Worm (Caenorhabditis elegans): ENCODE results near the gene K02E2.7.
"Not testable (repeated sequence)": the region's sequence is repeated elsewhere in the genome, so short reads cannot be mapped to it uniquely, and the experiment has no call there.

K02E2.7 gene

ce11 chrV:20383065-20383609 is 3.7 kb downstream of the K02E2.7 start, which contains the start of gene K02E2.11:
Gene K02E2.11, plus strand, starts transcription at chrV:20383315.
- TF ChIP-seq hmg-4 (GFP tag; optimal IDR thresholded peaks at IDR 0.05) (peak; percentile 3), aly-1 (tag; optimal IDR thresholded peaks at IDR 0.05) (no peak), F13C5.2 (tag; optimal IDR thresholded peaks at IDR 0.05) (peak; percentile 69)

ce11 chrV:20380320-20380719 is 6.5 kb downstream of the K02E2.7 start, which contains the start of gene K02E2.6:
Gene K02E2.6, plus strand, starts transcription at chrV:20380561.
- TF ChIP-seq tbx-11 (GFP tag; IDR thresholded peaks at IDR 0.05): no peak
- TF ChIP-seq F13C5.2 (tag; optimal IDR thresholded peaks at IDR 0.05): peak; percentile 13

- no peak for TF ChIP-seq B0310.2 (tag; optimal IDR thresholded peaks at IDR 0.05)
- no peak for TF ChIP-seq tra-4 (tag; optimal IDR thresholded peaks at IDR 0.05)
- TF ChIP-seq hmbx-1 (tag; optimal IDR thresholded peaks at IDR 0.05): no peak
- TF ChIP-seq hmg-4 (GFP tag; optimal IDR thresholded peaks at IDR 0.05): no peak
- no peak for TF ChIP-seq flt-1 (GFP tag; IDR thresholded peaks at IDR 0.05)
- no peak for TF ChIP-seq ets-7 (tag; optimal IDR thresholded peaks at IDR 0.05)
- TF ChIP-seq aly-1 (tag; optimal IDR thresholded peaks at IDR 0.05): no peak
- TF ChIP-seq ceh-13 (GFP tag; optimal IDR thresholded peaks at IDR 0.05): no peak
- TF ChIP-seq ceh-36 (tag; optimal IDR thresholded peaks at IDR 0.05): no peak
- TF ChIP-seq tbx-11 (GFP tag; IDR thresholded peaks at IDR 0.05): no peak
- TF ChIP-seq hnd-1 (tag; optimal IDR thresholded peaks at IDR 0.05): no peak
- no peak for TF ChIP-seq tbx-37 (GFP tag; conservative IDR thresholded peaks at IDR 0.05)
- TF ChIP-seq sea-1 (GFP tag; conservative IDR thresholded peaks at IDR 0.05): no peak
Measured at ce11 chrV:20376070-20376469, 10.8 kb downstream of the K02E2.7 start.

- TF ChIP-seq F13C5.2 (tag; optimal IDR thresholded peaks at IDR 0.05) (no peak), pes-1 (GFP tag; IDR thresholded peaks at IDR 0.05) (no peak), ceh-36 (tag; optimal IDR thresholded peaks at IDR 0.05) (no peak), ceh-13 (GFP tag; optimal IDR thresholded peaks at IDR 0.05) (no peak), sea-1 (GFP tag; conservative IDR thresholded peaks at IDR 0.05) (no peak), aly-1 (tag; optimal IDR thresholded peaks at IDR 0.05) (no peak), tbx-11 (GFP tag; IDR thresholded peaks at IDR 0.05) (no peak), tra-4 (tag; optimal IDR thresholded peaks at IDR 0.05) (no peak), B0310.2 (tag; optimal IDR thresholded peaks at IDR 0.05) (no peak), flt-1 (GFP tag; IDR thresholded peaks at IDR 0.05) (no peak), hnd-1 (tag; optimal IDR thresholded peaks at IDR 0.05) (no peak), tbx-37 (GFP tag; conservative IDR thresholded peaks at IDR 0.05) (no peak), ets-7 (tag; optimal IDR thresholded peaks at IDR 0.05) (no peak), hmbx-1 (tag; optimal IDR thresholded peaks at IDR 0.05) (no peak), ama-1 (optimal IDR thresholded peaks at IDR 0.05) (no peak), scrt-1 (GFP tag; IDR thresholded peaks at IDR 0.05) (no peak), hmg-4 (GFP tag; optimal IDR thresholded peaks at IDR 0.05) (no peak)
Measured at ce11 chrV:20375236-20375635, 11.6 kb downstream of the K02E2.7 start, which contains the start of gene ins-35. Gene ins-35, plus strand, starts transcription at chrV:20375536.

ce11 chrV:20374484-20374883 is 12.4 kb downstream of the K02E2.7 start:
- no peak for TF ChIP-seq tbx-11 (GFP tag; IDR thresholded peaks at IDR 0.05)

ce11 chrV:20369153-20369552 is 17.7 kb downstream of the K02E2.7 start, which contains the start of gene srh-177:
Gene srh-177, minus strand, starts transcription at chrV:20369253.
- TF ChIP-seq hmbx-1 (tag; optimal IDR thresholded peaks at IDR 0.05); ceh-13 (GFP tag; optimal IDR thresholded peaks at IDR 0.05); pes-1 (GFP tag; IDR thresholded peaks at IDR 0.05): not testable (repeated sequence)

- TF ChIP-seq tbx-37 (GFP tag; conservative IDR thresholded peaks at IDR 0.05) (no peak), F13C5.2 (tag; optimal IDR thresholded peaks at IDR 0.05) (no peak), ets-7 (tag; optimal IDR thresholded peaks at IDR 0.05) (no peak), hmg-4 (GFP tag; optimal IDR thresholded peaks at IDR 0.05) (no peak), hmbx-1 (tag; optimal IDR thresholded peaks at IDR 0.05) (no peak), flt-1 (GFP tag; IDR thresholded peaks at IDR 0.05) (no peak), ceh-36 (tag; optimal IDR thresholded peaks at IDR 0.05) (no peak), tra-4 (tag; optimal IDR thresholded peaks at IDR 0.05) (no peak), ceh-13 (GFP tag; optimal IDR thresholded peaks at IDR 0.05) (no peak), tbx-11 (GFP tag; IDR thresholded peaks at IDR 0.05) (no peak), pes-1 (GFP tag; IDR thresholded peaks at IDR 0.05) (no peak), aly-1 (tag; optimal IDR thresholded peaks at IDR 0.05) (no peak), hnd-1 (tag; optimal IDR thresholded peaks at IDR 0.05) (no peak), ama-1 (optimal IDR thresholded peaks at IDR 0.05) (no peak)
Measured at ce11 chrV:20366839-20367238, 20.0 kb downstream of the K02E2.7 start, which contains the start of gene K02E2.8. Gene K02E2.8, minus strand, starts transcription at chrV:20366939.

ce11 chrV:20356472-20356871 is 30.4 kb downstream of the K02E2.7 start, which contains the start of gene grd-11:
Gene grd-11, plus strand, starts transcription at chrV:20356772.
- TF ChIP-seq pes-1 (GFP tag; IDR thresholded peaks at IDR 0.05): no peak
- TF ChIP-seq B0310.2 (tag; optimal IDR thresholded peaks at IDR 0.05): no peak
- TF ChIP-seq F13C5.2 (tag; optimal IDR thresholded peaks at IDR 0.05): no peak
- TF ChIP-seq aly-1 (tag; optimal IDR thresholded peaks at IDR 0.05): no peak
- no peak for TF ChIP-seq sea-1 (GFP tag; conservative IDR thresholded peaks at IDR 0.05)
- TF ChIP-seq tbx-11 (GFP tag; IDR thresholded peaks at IDR 0.05): no peak
- no peak for TF ChIP-seq ceh-13 (GFP tag; optimal IDR thresholded peaks at IDR 0.05)
- no peak for TF ChIP-seq tra-4 (tag; optimal IDR thresholded peaks at IDR 0.05)
- TF ChIP-seq ama-1 (optimal IDR thresholded peaks at IDR 0.05): no peak
- TF ChIP-seq ceh-36 (tag; optimal IDR thresholded peaks at IDR 0.05): no peak

Measured in whole organism, early embryonic.